Worm (Caenorhabditis elegans) whole organism, midembryonic: Measurements from ENCODE around the gene srz-54.
A peak's percentile ranks its signal among the peaks of the same experiment; 100 is the strongest.
"Not testable (repeated sequence)": the region's sequence is repeated elsewhere in the genome, so short reads cannot be mapped to it uniquely, and the experiment has no call there.

Experiments
- T22C8.4 ChIP-seq: fragments of 200-800 bp; sonication (Bioruptor generic); IDR thresholded peaks from 2 replicates; pipeline ENCODE4 v1.3.6; 2022; ENCODE audit warnings: missing genetic modification characterization, missing compliant biosample characterization
- cog-1 ChIP-seq: sonication (generic microtip); optimal IDR thresholded peaks from 2 replicates; lab custom pipeline; 2016; ENCODE audit warnings: missing genetic modification characterization, missing compliant biosample characterization
- flt-1 ChIP-seq: fragments of 200-800 bp; sonication (Bioruptor generic); IDR thresholded peaks from 2 replicates; pipeline ENCODE4 v1.3.6; 2022; ENCODE audit warnings: missing genetic modification characterization, missing compliant biosample characterization
- klf-2 ChIP-seq: fragments of 200-800 bp; sonication (Bioruptor generic); conservative IDR thresholded peaks from 2 replicates; pipeline ENCODE4 v1.3.6; 2022; ENCODE audit warnings: missing genetic modification reagents, missing genetic modification characterization, missing compliant biosample characterization
- med-1 ChIP-seq: sonication (generic microtip); optimal IDR thresholded peaks from 2 replicates; lab custom pipeline; 2017; ENCODE audit warnings: missing genetic modification characterization, mild to moderate bottlenecking, missing compliant biosample characterization, antibody characterized with exemption, missing genetic modification reagents; ENCODE audit not compliant: insufficient read depth
- ref-1 ChIP-seq: fragments of 200-800 bp; sonication (Bioruptor generic); conservative IDR thresholded peaks from 2 replicates; pipeline ENCODE4 v1.3.6; 2022; ENCODE audit warnings: missing genetic modification reagents, missing genetic modification characterization, missing compliant biosample characterization
- tab-1 ChIP-seq: fragments of 200-800 bp; sonication (Bioruptor generic); IDR thresholded peaks from 2 replicates; pipeline ENCODE4 v1.3.6; 2022; ENCODE audit warnings: missing genetic modification characterization, missing compliant biosample characterization
- ztf-23 ChIP-seq: fragments of 200-800 bp; sonication (Bioruptor generic); IDR thresholded peaks from 2 replicates; pipeline ENCODE4 v1.3.6; 2022; ENCODE audit warnings: missing genetic modification reagents, missing genetic modification characterization, missing compliant biosample characterization
- ztf-29 ChIP-seq: fragments of 200-800 bp; sonication (Bioruptor generic); IDR thresholded peaks from 2 replicates; pipeline ENCODE4 v1.3.6; 2022; ENCODE audit warnings: missing genetic modification reagents, missing genetic modification characterization, missing compliant biosample characterization

Gene srz-54

ce11 chrV:16980368-16980767 lies at the start of gene srz-54:
srz-54 (plus strand) TSS chrV:16980668.
- no peak for TF ChIP-seq ztf-29 (GFP tag; lab: Robert Waterston, UW)
- no peak for TF ChIP-seq klf-2
- no peak for TF ChIP-seq ref-1 (GFP tag; lab: Robert Waterston, UW)
- no peak for TF ChIP-seq flt-1 (GFP tag; lab: Robert Waterston, UW)

ce11 chrV:16938731-16939130 lies 41.7 kb upstream of the srz-54 start, which contains the start of gene fbxa-148:
fbxa-148 (plus strand) TSS chrV:16939031.
- not testable (repeated sequence) for TF ChIP-seq T22C8.4, ztf-29, tab-1 (GFP tag; lab: Robert Waterston, UW)

- not testable (repeated sequence) for TF ChIP-seq med-1; cog-1 (tag; lab: Kevin White, UChicago); ref-1 (GFP tag; lab: Robert Waterston, UW)
These were observed 32.5 kb upstream of the srz-54 start, which contains the start of gene fbxa-112 for ce11 chrV:16948011-16948410. fbxa-112 (minus strand) TSS chrV:16948111.

ce11 chrV:16949609-16950008 lies 30.9 kb upstream of the srz-54 start, which contains the start of gene fbxa-111:
fbxa-111 (minus strand) TSS chrV:16949709.
- TF ChIP-seq T22C8.4 (GFP tag; lab: Robert Waterston, UW); tab-1 (GFP tag; lab: Robert Waterston, UW); med-1: not testable (repeated sequence)

- TF ChIP-seq T22C8.4 (GFP tag; lab: Robert Waterston, UW) (no peak), flt-1 (GFP tag; lab: Robert Waterston, UW) (no peak), klf-2 (no peak), ref-1 (GFP tag; lab: Robert Waterston, UW) (no peak), ztf-23 (no peak), tab-1 (GFP tag; lab: Robert Waterston, UW) (no peak), med-1 (no peak), ztf-29 (GFP tag; lab: Robert Waterston, UW) (no peak), cog-1 (tag; lab: Kevin White, UChicago) (no peak)
These were observed 30.4 kb upstream of the srz-54 start for ce11 chrV:16950036-16950435.

- TF ChIP-seq cog-1 (tag; lab: Kevin White, UChicago) (no peak), med-1 (no peak), ref-1 (GFP tag; lab: Robert Waterston, UW) (no peak), T22C8.4 (GFP tag; lab: Robert Waterston, UW) (no peak), ztf-29 (GFP tag; lab: Robert Waterston, UW) (no peak), tab-1 (GFP tag; lab: Robert Waterston, UW) (no peak), flt-1 (GFP tag; lab: Robert Waterston, UW) (no peak), klf-2 (no peak), ztf-23 (no peak)
These were observed 29.0 kb upstream of the srz-54 start, which contains the start of gene clec-238 for ce11 chrV:16951504-16951903. clec-238 (plus strand) TSS chrV:16951804.

ce11 chrV:16954766-16955165 lies 25.7 kb upstream of the srz-54 start, which contains the start of gene srh-206:
srh-206 (minus strand) TSS chrV:16954866.
- TF ChIP-seq tab-1 (GFP tag; lab: Robert Waterston, UW) (no peak), klf-2 (no peak), T22C8.4 (GFP tag; lab: Robert Waterston, UW) (no peak), flt-1 (GFP tag; lab: Robert Waterston, UW) (no peak), cog-1 (tag; lab: Kevin White, UChicago) (no peak), ref-1 (GFP tag; lab: Robert Waterston, UW) (no peak), med-1 (no peak), ztf-23 (no peak), ztf-29 (GFP tag; lab: Robert Waterston, UW) (no peak)

- TF ChIP-seq klf-2 (no peak), T22C8.4 (GFP tag; lab: Robert Waterston, UW) (no peak), ztf-29 (GFP tag; lab: Robert Waterston, UW) (no peak), tab-1 (GFP tag; lab: Robert Waterston, UW) (no peak), flt-1 (GFP tag; lab: Robert Waterston, UW) (no peak), med-1 (no peak), cog-1 (tag; lab: Kevin White, UChicago) (no peak), ztf-23 (no peak), ref-1 (GFP tag; lab: Robert Waterston, UW) (no peak)
These were observed 24.2 kb upstream of the srz-54 start, which contains the start of gene clec-239 for ce11 chrV:16956229-16956628. clec-239 (plus strand) TSS chrV:16956529.

ce11 chrV:16958975-16959374 lies 21.5 kb upstream of the srz-54 start:
- TF ChIP-seq tab-1 (GFP tag; lab: Robert Waterston, UW) = no peak
- no peak for TF ChIP-seq cog-1 (tag; lab: Kevin White, UChicago)
- TF ChIP-seq flt-1 (GFP tag; lab: Robert Waterston, UW) = no peak
- TF ChIP-seq ref-1 (GFP tag; lab: Robert Waterston, UW) = no peak
- TF ChIP-seq klf-2 = no peak
- no peak for TF ChIP-seq T22C8.4 (GFP tag; lab: Robert Waterston, UW)
- TF ChIP-seq ztf-23 = no peak
- TF ChIP-seq ztf-29 (GFP tag; lab: Robert Waterston, UW) = no peak
- no peak for TF ChIP-seq med-1

ce11 chrV:16965655-16966054 lies 14.8 kb upstream of the srz-54 start, which contains the start of gene efl-1:
efl-1 (minus strand) TSS chrV:16965675.
- no peak for TF ChIP-seq T22C8.4 (GFP tag; lab: Robert Waterston, UW)
- peak; percentile 65; the same call in 1 of the 2 replicates for TF ChIP-seq ztf-23

ce11 chrV:16966636-16967035 lies 13.8 kb upstream of the srz-54 start, which contains the start of gene fbxa-90:
fbxa-90 (plus strand) TSS chrV:16966814.
- TF ChIP-seq ztf-29 (GFP tag; lab: Robert Waterston, UW) (no peak), ref-1 (GFP tag; lab: Robert Waterston, UW) (no peak), ztf-23 (no peak), tab-1 (GFP tag; lab: Robert Waterston, UW) (no peak), flt-1 (GFP tag; lab: Robert Waterston, UW) (no peak), cog-1 (tag; lab: Kevin White, UChicago) (no peak), T22C8.4 (GFP tag; lab: Robert Waterston, UW) (no peak), klf-2 (no peak), med-1 (no peak)
